Worm (Caenorhabditis elegans) whole organism, L1 larva: ENCODE results near the gene F23H11.4.

ENCODE experiments used
- Y116A8C.19 ChIP-seq: sonication (generic microtip); optimal IDR thresholded peaks from 2 replicates; lab custom pipeline; 2016; ENCODE audit warnings: missing compliant biosample characterization, missing genetic modification characterization, borderline replicate concordance
- ama-1 ChIP-seq: fragments of 150-350 bp; optimal IDR thresholded peaks from 2 replicates; lab custom pipeline; 2014
- ceh-90 ChIP-seq: sonication (generic microtip); optimal IDR thresholded peaks from 2 replicates; lab custom pipeline; 2016; ENCODE audit warnings: missing genetic modification characterization, missing compliant biosample characterization
- elt-3 ChIP-seq, 6 experiments: fragments of 150-350 bp in 1 of 6; sonication (generic microtip); optimal IDR thresholded peaks; 2 replicates each; lab custom pipeline; 2017 to 2018; ENCODE audit warnings: missing biosample characterization in 6 of 6, missing genetic modification characterization in 6 of 6, inconsistent platforms in 1 of 6
- jun-1 ChIP-seq: fragments of 150-350 bp; optimal IDR thresholded peaks from 2 replicates; lab custom pipeline; 2014; ENCODE audit warnings: missing biosample characterization, missing genetic modification reagents, missing genetic modification characterization
- nhr-84 ChIP-seq: sonication (generic microtip); optimal IDR thresholded peaks from 2 replicates; lab custom pipeline; 2017; ENCODE audit warnings: missing biosample characterization, missing genetic modification characterization
- nhr-90 ChIP-seq: sonication (generic microtip); optimal IDR thresholded peaks from 2 replicates; lab custom pipeline; 2016; ENCODE audit warnings: mild to moderate bottlenecking, missing genetic modification characterization, missing compliant biosample characterization; ENCODE audit not compliant: poor library complexity
- pag-3 ChIP-seq: sonication (generic microtip); optimal IDR thresholded peaks from 2 replicates; lab custom pipeline; 2017; ENCODE audit warnings: missing genetic modification characterization, mild to moderate bottlenecking, missing compliant biosample characterization, antibody characterized with exemption, borderline replicate concordance; ENCODE audit not compliant: insufficient read depth
- pqm-1 ChIP-seq: sonication (generic microtip); optimal IDR thresholded peaks from 3 replicates; lab custom pipeline; 2017; ENCODE audit warnings: missing biosample characterization, missing genetic modification characterization
- snpc-4 ChIP-seq: fragments of 150-350 bp; optimal IDR thresholded peaks from 2 replicates; lab custom pipeline; 2014; ENCODE audit warnings: missing biosample characterization, missing genetic modification characterization
- tbx-2 ChIP-seq: sonication (generic microtip); optimal IDR thresholded peaks from 2 replicates; lab custom pipeline; 2016; ENCODE audit warnings: missing genetic modification characterization, missing compliant biosample characterization
- unc-62 ChIP-seq: fragments of 150-350 bp; optimal IDR thresholded peaks from 2 replicates; lab custom pipeline; 2014; ENCODE audit warnings: missing biosample characterization, missing genetic modification reagents, missing genetic modification characterization
- ztf-11 ChIP-seq, 2 experiments: sonication (generic microtip); optimal IDR thresholded peaks; 2 replicates each; lab custom pipeline; 2016 to 2017; ENCODE audit warnings: missing genetic modification characterization in 2 of 2, missing biosample characterization in 1 of 2, missing compliant biosample characterization in 1 of 2

DNA sequence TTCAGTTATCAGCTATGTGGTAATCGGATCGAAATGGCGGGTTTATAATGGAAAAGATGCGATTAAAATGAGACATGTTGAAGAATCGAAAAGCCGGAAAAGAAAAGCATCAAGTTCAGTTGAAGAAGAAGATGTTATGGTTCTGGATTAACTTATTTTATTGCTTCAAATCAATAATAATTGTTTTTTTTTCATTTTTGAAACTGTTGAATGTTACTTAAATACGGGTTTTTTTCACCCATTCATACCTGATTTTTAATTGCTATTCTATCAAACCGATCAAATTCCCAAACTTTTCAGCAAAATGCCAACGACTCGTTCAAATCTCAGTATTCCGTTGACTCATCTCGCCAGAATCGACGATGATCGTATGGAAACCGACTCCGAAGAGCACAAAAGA lies 47.4 kb downstream of the F23H11.4 start, which contains the start of gene exos-4.2:
- no peak for TF ChIP-seq Y116A8C.19 (tag; lab: Kevin White, UChicago)
- TF ChIP-seq nhr-84 (tag; lab: Kevin White, UChicago), result no peak
- TF ChIP-seq pqm-1 (tag; lab: Kevin White, UChicago), result no peak
- no peak for TF ChIP-seq snpc-4 (tag; lab: Kevin White, UChicago)
- no peak for TF ChIP-seq pag-3
- TF ChIP-seq ceh-90 (tag; lab: Kevin White, UChicago), result no peak
- TF ChIP-seq ama-1 (lab: Kevin White, UChicago), result no peak
- no peak for TF ChIP-seq unc-62 (GFP tag; lab: Kevin White, UChicago)
- TF ChIP-seq jun-1, result no peak
- TF ChIP-seq elt-3 (tag; optimal IDR thresholded peaks at IDR 0.05; lab: Kevin White, UChicago), result no peak
- TF ChIP-seq ztf-11 (tag; optimal IDR thresholded peaks at IDR 0.05; lab: Kevin White, UChicago), result no peak
- no peak for TF ChIP-seq tbx-2
- no peak for TF ChIP-seq nhr-90 (tag; lab: Kevin White, UChicago)
